Worm (Caenorhabditis elegans): ENCODE data around the gene col-87.
A peak's percentile ranks its signal among the peaks of the same experiment; 100 is the strongest.

The col-87 gene

DNA sequence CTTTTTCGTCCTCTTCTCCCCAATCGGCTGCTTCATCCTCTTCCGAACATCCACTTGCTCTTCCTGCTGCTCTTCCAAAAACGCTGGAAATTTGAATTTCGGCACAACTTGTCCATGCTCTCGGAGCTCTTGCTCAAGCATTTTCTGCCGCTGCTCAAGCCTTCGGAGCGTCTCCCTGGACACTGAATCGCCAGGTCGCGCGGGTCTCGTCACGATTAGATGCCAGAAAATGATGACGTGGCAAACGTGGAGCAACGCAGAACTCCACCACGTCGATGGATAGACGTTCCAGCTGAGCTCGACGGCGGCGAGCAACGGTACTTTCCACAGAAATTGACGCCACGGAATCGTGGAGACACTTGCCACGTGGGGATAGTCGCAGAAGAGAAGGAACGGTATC lies 34.7 kb upstream of the col-87 start:
- TF ChIP-seq aha-1 (tag) = peak; percentile 27
- TF ChIP-seq tag-97 (GFP tag; IDR thresholded peaks at IDR 0.05) = no peak
- TF ChIP-seq set-16 (GFP tag; IDR thresholded peaks at IDR 0.05) = peak; percentile 65; the same call in 1 of the 2 replicates
- no peak for TF ChIP-seq ces-1 (GFP tag; optimal IDR thresholded peaks at IDR 0.05)
- no peak for TF ChIP-seq nhr-102 (tag; optimal IDR thresholded peaks at IDR 0.05)
- TF ChIP-seq ZK546.5 (tag; optimal IDR thresholded peaks at IDR 0.05) = no peak

ce11 chrII:14126841-14127240 lies 32.4 kb upstream of the col-87 start, which contains the start of gene K09E4.3:
Gene K09E4.3, minus strand, starts transcription at chrII:14126941.
- 0 out of 2 replicates have a peak, but pooled peaks have one; percentile 0 for TF ChIP-seq set-16 (GFP tag; IDR thresholded peaks at IDR 0.05)
- no peak for TF ChIP-seq nhr-10 (tag; optimal IDR thresholded peaks at IDR 0.05)
- TF ChIP-seq unc-62 (GFP tag; optimal IDR thresholded peaks at IDR 0.05 in 1 of 2) = peak in 1 of 2 experiments; percentile 27
- no peak for TF ChIP-seq unc-62 (tag; optimal IDR thresholded peaks at IDR 0.05)

DNA sequence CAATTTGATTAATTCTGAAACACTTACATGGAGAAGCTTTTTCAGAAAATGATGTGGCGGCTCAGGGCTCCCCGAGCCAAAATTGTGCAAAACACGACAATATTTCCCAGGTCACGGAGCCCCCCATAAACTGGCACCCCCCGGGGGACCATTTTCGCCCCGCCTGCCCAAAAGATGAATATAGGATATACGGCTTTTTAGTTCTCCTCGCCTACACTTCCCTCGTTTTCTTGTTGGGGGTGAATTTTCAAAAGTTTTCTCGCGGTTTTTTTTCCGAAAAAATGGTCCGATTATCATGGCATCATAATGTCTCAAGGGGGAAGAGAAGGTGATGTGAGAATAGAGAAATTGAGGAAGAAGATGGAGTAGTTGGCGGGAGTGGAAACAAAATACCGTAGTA lies 27.6 kb upstream of the col-87 start, which contains the start of gene K09E4.4:
Gene K09E4.4, minus strand, starts transcription at position 101 of the 400 bp plus-strand sequence.
- 0 out of 2 replicates have a peak, but pooled peaks have one; percentile 31 for TF ChIP-seq vab-7 (GFP tag; IDR thresholded peaks at IDR 0.05)
- TF ChIP-seq Y105C5A.15 (GFP tag; IDR thresholded peaks at IDR 0.05) = no peak
- no peak for TF ChIP-seq ztf-11 (tag; optimal IDR thresholded peaks at IDR 0.05)
- no peak for TF ChIP-seq ama-1 (optimal IDR thresholded peaks at IDR 0.05)
- TF ChIP-seq aha-1 (tag) = peak; percentile 45
- no peak for TF ChIP-seq duxl-1 (tag; optimal IDR thresholded peaks at IDR 0.05; ENCODE audit: poor library complexity)
- no peak for TF ChIP-seq nhr-11 (tag; optimal IDR thresholded peaks at IDR 0.05)
- peak; percentile 18; the same call in 1 of the 2 replicates for TF ChIP-seq ceh-20 (GFP tag; IDR thresholded peaks at IDR 0.05)
- no peak for TF ChIP-seq daf-8 (GFP tag; IDR thresholded peaks at IDR 0.05)

- TF ChIP-seq aly-2 (tag; optimal IDR thresholded peaks at IDR 0.05) = no peak
- TF ChIP-seq zfp-3 (GFP tag; conservative IDR thresholded peaks at IDR 0.05) = no peak
- no peak for TF ChIP-seq madf-9 (GFP tag; conservative IDR thresholded peaks at IDR 0.05)
- no peak for TF ChIP-seq aha-1 (tag)
- no peak for TF ChIP-seq zip-2 (tag; optimal IDR thresholded peaks at IDR 0.05)
- TF ChIP-seq sdz-12 (GFP tag; optimal IDR thresholded peaks at IDR 0.05) = no peak
- TF ChIP-seq D1046.2 (GFP tag; IDR thresholded peaks at IDR 0.05) = no peak
- no peak for TF ChIP-seq ztf-11 (tag; optimal IDR thresholded peaks at IDR 0.05)
- no peak for TF ChIP-seq nhr-102 (tag; optimal IDR thresholded peaks at IDR 0.05)
- TF ChIP-seq egl-27 (tag; optimal IDR thresholded peaks at IDR 0.05) = no peak
- TF ChIP-seq mxl-2 (GFP tag; conservative IDR thresholded peaks at IDR 0.05) = no peak
- no peak for TF ChIP-seq arid-1 (GFP tag; conservative IDR thresholded peaks at IDR 0.05)
- no peak for TF ChIP-seq lsy-2 (tag; optimal IDR thresholded peaks at IDR 0.05)
- no peak for TF ChIP-seq mxl-3 (GFP tag; optimal IDR thresholded peaks at IDR 0.05)
- TF ChIP-seq ceh-28 (tag; optimal IDR thresholded peaks at IDR 0.05) = no peak
- no peak for TF ChIP-seq gei-8 (GFP tag; optimal IDR thresholded peaks at IDR 0.05)
- TF ChIP-seq zfp-2 (tag; optimal IDR thresholded peaks at IDR 0.05) = no peak
- TF ChIP-seq lin-15B (tag; optimal IDR thresholded peaks at IDR 0.05) = no peak
- TF ChIP-seq egl-43 (GFP tag; IDR thresholded peaks at IDR 0.05) = no peak
- no peak for TF ChIP-seq pha-4 (GFP tag; IDR thresholded peaks at IDR 0.05)
- TF ChIP-seq pha-4 (tag; optimal IDR thresholded peaks at IDR 0.05) = no peak
Measured at ce11 chrII:14118391-14118790, 23.9 kb upstream of the col-87 start.

DNA sequence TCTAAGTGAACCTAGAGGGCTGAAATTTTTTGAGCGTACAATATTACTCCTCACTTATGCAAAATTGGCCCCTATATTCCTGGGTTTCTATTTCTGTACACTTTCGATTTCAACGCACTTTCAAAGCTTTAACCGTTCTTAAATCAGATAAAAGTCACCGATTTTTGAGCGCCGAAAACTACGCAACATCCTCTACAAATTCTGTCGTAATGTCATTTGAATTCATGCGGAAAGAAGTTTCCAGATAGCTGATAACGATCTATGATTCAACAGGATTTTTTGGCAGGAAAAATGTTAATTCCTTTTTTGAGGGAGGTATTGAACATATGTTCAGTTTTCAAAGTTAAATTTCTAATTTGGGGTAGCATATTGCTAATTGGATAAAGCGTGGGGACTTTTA lies 18.4 kb upstream of the col-87 start:
- TF ChIP-seq dmd-8 (GFP tag; IDR thresholded peaks at IDR 0.05) = no peak
- TF ChIP-seq aha-1 (tag) = peak; percentile 79

Data from whole organism, L4 larva.